Fruit fly (Drosophila melanogaster) whole organism, embryonic: ENCODE results near the gene CG31495.

Experiments used
- CG10565 ChIP-seq: fragments of 200-800 bp; sonication (Bioruptor generic); optimal IDR thresholded peaks from 3 replicates; lab custom pipeline; 2016; ENCODE audit warnings: missing biosample characterization, mild to moderate bottlenecking, missing genetic modification characterization
- CG16863 ChIP-seq: fragments of 200-800 bp; sonication (Bioruptor generic); optimal IDR thresholded peaks from 3 replicates; lab custom pipeline; 2016; ENCODE audit warnings: missing biosample characterization, missing genetic modification characterization
- CG3281 ChIP-seq: fragments of 200-800 bp; sonication (Bioruptor generic); optimal IDR thresholded peaks from 3 replicates; lab custom pipeline; 2017; ENCODE audit warnings: missing biosample characterization, mild to moderate bottlenecking, missing genetic modification characterization
- Gug ChIP-seq: fragments of 200-800 bp; sonication (Bioruptor generic); IDR thresholded peaks from 4 replicates; pipeline ENCODE4 v1.3.6; 2022; ENCODE audit warnings: missing biosample characterization, missing genetic modification characterization
- NFAT ChIP-seq: fragments of 200-800 bp; sonication (Bioruptor generic); IDR thresholded peaks from 2 replicates; pipeline ENCODE4 v1.3.6; 2022; ENCODE audit warnings: missing biosample characterization, missing genetic modification characterization
- ash1 ChIP-seq: fragments of 200-800 bp; sonication (Bioruptor generic); optimal IDR thresholded peaks from 2 replicates; lab custom pipeline; 2018; ENCODE audit warnings: missing biosample characterization, mild to moderate bottlenecking, missing genetic modification characterization
- dmrt11E ChIP-seq: fragments of 200-800 bp; sonication (Bioruptor generic); optimal IDR thresholded peaks from 3 replicates; lab custom pipeline; 2018; ENCODE audit warnings: missing biosample characterization, mild to moderate bottlenecking, missing genetic modification characterization, moderate library complexity
- inv ChIP-seq: fragments of 200-800 bp; sonication (Bioruptor generic); IDR thresholded peaks from 2 replicates; pipeline ENCODE4 v1.3.6; 2022; ENCODE audit warnings: missing biosample characterization, missing genetic modification characterization; ENCODE audit not compliant: partially characterized antibody
- mam ChIP-seq: fragments of 200-800 bp; sonication (Bioruptor generic); optimal IDR thresholded peaks from 3 replicates; lab custom pipeline; 2016; ENCODE audit warnings: missing biosample characterization, missing genetic modification characterization
- nerfin-1 ChIP-seq: fragments of 200-800 bp; sonication (Bioruptor generic); optimal IDR thresholded peaks from 3 replicates; lab custom pipeline; 2019; ENCODE audit warnings: missing biosample characterization, mild to moderate bottlenecking, missing genetic modification characterization, moderate library complexity
- row ChIP-seq: fragments of 200-800 bp; sonication (Bioruptor generic); IDR thresholded peaks from 3 replicates; pipeline ENCODE4 v1.3.6; 2022; ENCODE audit warnings: missing biosample characterization, missing genetic modification characterization
- sd ChIP-seq: fragments of 200-800 bp; sonication (Bioruptor generic); optimal IDR thresholded peaks from 3 replicates; lab custom pipeline; 2018; ENCODE audit warnings: missing biosample characterization, mild to moderate bottlenecking, missing genetic modification characterization, moderate library complexity
- sna ChIP-seq: fragments of 200-800 bp; sonication (Bioruptor generic); IDR thresholded peaks from 2 replicates; pipeline ENCODE4 v1.3.6; 2022; ENCODE audit warnings: missing biosample characterization, missing genetic modification characterization; ENCODE audit not compliant: partially characterized antibody

dm6 chr3R:13874866-13875417 is 35.2 kb upstream of the CG31495 start, which contains the start of gene E5:
- TF ChIP-seq row (GFP tag; lab: Robert Waterston, UW), result no peak
- no peak for TF ChIP-seq inv (GFP tag; lab: Robert Waterston, UW)
- TF ChIP-seq nerfin-1 (tag; lab: Kevin White, UChicago), result no peak
- TF ChIP-seq sna (GFP tag; lab: Robert Waterston, UW), result peak; percentile 67
- no peak for TF ChIP-seq ash1 (GFP tag; lab: Kevin White, UChicago)
- no peak for TF ChIP-seq Gug (GFP tag; lab: Robert Waterston, UW)
- no peak for TF ChIP-seq CG3281 (GFP tag; lab: Kevin White, UChicago)
- no peak for TF ChIP-seq NFAT (GFP tag; lab: Robert Waterston, UW)
- TF ChIP-seq mam (GFP tag; lab: Kevin White, UChicago), result no peak
- no peak for TF ChIP-seq sd (tag; lab: Kevin White, UChicago)
- TF ChIP-seq CG16863 (GFP tag; lab: Kevin White, UChicago), result no peak
- no peak for TF ChIP-seq CG10565 (GFP tag; lab: Kevin White, UChicago)
- TF ChIP-seq dmrt11E (tag; lab: Kevin White, UChicago), result no peak
